Comparison of ENCODE assay signal across 6 worm cellular contexts in genomic region chrIII:7724433-7724832, ce11.
TF ChIP-seq lines count a peak whose summit lies in the region.

No protein-coding gene starts in this region.

TF ChIP-seq in whole organism, L1 larva, 84 proteins besides CTCF, POLR2A, EP300 and RAD21 (continues in another document):
- no peak for TF ChIP-seq aly-2 (tag; optimal IDR thresholded peaks at IDR 0.05; lab: Kevin White, UChicago)
- TF ChIP-seq C34B4.2 (tag; optimal IDR thresholded peaks at IDR 0.05; lab: Kevin White, UChicago): no peak
- no peak for TF ChIP-seq nhr-12 (tag; optimal IDR thresholded peaks at IDR 0.05; lab: Kevin White, UChicago)
- TF ChIP-seq jun-1 (tag; optimal IDR thresholded peaks at IDR 0.05; lab: Kevin White, UChicago): no peak
- no peak for TF ChIP-seq efl-3 (GFP tag; optimal IDR thresholded peaks at IDR 0.05; lab: Kevin White, UChicago)
- no peak for TF ChIP-seq nhr-76 (tag; optimal IDR thresholded peaks at IDR 0.05; lab: Kevin White, UChicago)
- TF ChIP-seq ceh-63 (GFP tag; optimal IDR thresholded peaks at IDR 0.05; lab: Kevin White, UChicago): no peak
- TF ChIP-seq tlp-1 (tag; optimal IDR thresholded peaks at IDR 0.05; lab: Kevin White, UChicago): no peak
- no peak for TF ChIP-seq xbp-1 (tag; optimal IDR thresholded peaks at IDR 0.05; lab: Kevin White, UChicago)
- peak; percentile 23 for TF ChIP-seq blmp-1 (tag; optimal IDR thresholded peaks at IDR 0.05; lab: Kevin White, UChicago)
- TF ChIP-seq zip-4 (GFP tag; optimal IDR thresholded peaks at IDR 0.05; lab: Kevin White, UChicago): peak; percentile 29
- TF ChIP-seq ztf-4 (tag; optimal IDR thresholded peaks at IDR 0.05; lab: Kevin White, UChicago): no peak
- TF ChIP-seq ceh-82 (tag; optimal IDR thresholded peaks at IDR 0.05; lab: Kevin White, UChicago): peak in 1 of 3 experiments; percentile 3
- peak in 1 of 2 experiments; percentile 12 for TF ChIP-seq lsy-2 (tag; optimal IDR thresholded peaks at IDR 0.05; lab: Kevin White, UChicago)
- no peak for TF ChIP-seq vab-15 (tag; optimal IDR thresholded peaks at IDR 0.05; lab: Kevin White, UChicago)
- no peak for TF ChIP-seq sox-4 (tag; optimal IDR thresholded peaks at IDR 0.05; lab: Kevin White, UChicago)

TF ChIP-seq in whole organism, L2 larva, 48 proteins besides CTCF, POLR2A, EP300 and RAD21 (continues in another document):
- TF ChIP-seq blmp-1 (tag; optimal IDR thresholded peaks at IDR 0.05; lab: Kevin White, UChicago; ENCODE audit: insufficient read depth) (no peak), lin-13 (GFP tag; optimal IDR thresholded peaks at IDR 0.05; lab: Kevin White, UChicago) (no peak), aly-2 (tag; optimal IDR thresholded peaks at IDR 0.05; lab: Kevin White, UChicago) (no peak), unc-55 (GFP tag; optimal IDR thresholded peaks at IDR 0.05; lab: Kevin White, UChicago) (peak; percentile 78), C34F6.9 (tag; optimal IDR thresholded peaks at IDR 0.05; lab: Kevin White, UChicago) (no peak), F13H6.1 (tag; optimal IDR thresholded peaks at IDR 0.05; lab: Kevin White, UChicago) (peak; percentile 27), ZK546.5 (tag; optimal IDR thresholded peaks at IDR 0.05; lab: Kevin White, UChicago) (no peak), elt-1 (tag; optimal IDR thresholded peaks at IDR 0.05; lab: Kevin White, UChicago) (no peak), crh-2 (tag; optimal IDR thresholded peaks at IDR 0.05; lab: Kevin White, UChicago) (peak; percentile 24), alr-1 (tag; optimal IDR thresholded peaks at IDR 0.05; lab: Kevin White, UChicago) (no peak), mbf-1 (tag; optimal IDR thresholded peaks at IDR 0.05; lab: Kevin White, UChicago) (no peak), ceh-16 (tag; optimal IDR thresholded peaks at IDR 0.05; lab: Kevin White, UChicago) (no peak), ama-1 (optimal IDR thresholded peaks at IDR 0.05; lab: Kevin White, UChicago) (no peak), nhr-129 (tag; optimal IDR thresholded peaks at IDR 0.05; lab: Kevin White, UChicago) (no peak), skn-1 (tag; optimal IDR thresholded peaks at IDR 0.05; lab: Kevin White, UChicago) (no peak), ztf-4 (tag; optimal IDR thresholded peaks at IDR 0.05; lab: Kevin White, UChicago) (no peak)

TF ChIP-seq in whole organism, L3 larva, 47 proteins besides CTCF, POLR2A, EP300 and RAD21:
- TF ChIP-seq R02D3.7 (tag; optimal IDR thresholded peaks at IDR 0.05; lab: Kevin White, UChicago): no peak
- peak; percentile 11 for TF ChIP-seq nhr-23 (tag; optimal IDR thresholded peaks at IDR 0.05; lab: Kevin White, UChicago)
- TF ChIP-seq egl-5 (tag; optimal IDR thresholded peaks at IDR 0.05; lab: Kevin White, UChicago): peak; percentile 19
- no peak for TF ChIP-seq nhr-77 (tag; optimal IDR thresholded peaks at IDR 0.05; lab: Kevin White, UChicago)
- no peak for TF ChIP-seq snpc-4 (tag; optimal IDR thresholded peaks at IDR 0.05; lab: Kevin White, UChicago)
- TF ChIP-seq elt-1 (tag; optimal IDR thresholded peaks at IDR 0.05; lab: Kevin White, UChicago): peak; percentile 71
- peak; percentile 55 for TF ChIP-seq nfya-1 (tag; optimal IDR thresholded peaks at IDR 0.05; lab: Kevin White, UChicago; ENCODE audit: insufficient read depth)
- peak; percentile 30 for TF ChIP-seq lin-39 (tag; optimal IDR thresholded peaks at IDR 0.05; lab: Kevin White, UChicago)
- no peak for TF ChIP-seq unc-62 (GFP tag; optimal IDR thresholded peaks at IDR 0.05; lab: Kevin White, UChicago)
- TF ChIP-seq mdl-1 (tag; optimal IDR thresholded peaks at IDR 0.05; lab: Kevin White, UChicago): no peak

TF ChIP-seq in whole organism, L4 larva, 104 proteins besides CTCF, POLR2A, EP300 and RAD21 (continues in another document):
- TF ChIP-seq ceh-28 (tag; optimal IDR thresholded peaks at IDR 0.05; lab: Kevin White, UChicago): no peak
- TF ChIP-seq mdt-29 (GFP tag; IDR thresholded peaks at IDR 0.05; lab: Robert Waterston, UW): no peak
- 0 out of 2 replicates have a peak, but pooled peaks have one; percentile 8 for TF ChIP-seq T26A8.4 (GFP tag; IDR thresholded peaks at IDR 0.05; lab: Robert Waterston, UW)
- no peak for TF ChIP-seq unc-39 (tag; optimal IDR thresholded peaks at IDR 0.05; lab: Kevin White, UChicago)
- no peak for TF ChIP-seq fos-1 (tag; optimal IDR thresholded peaks at IDR 0.05; lab: Kevin White, UChicago)
- peak; percentile 36 for TF ChIP-seq mes-2 (tag; optimal IDR thresholded peaks at IDR 0.05; lab: Kevin White, UChicago; ENCODE audit: poor library complexity, severe bottlenecking)
- 0 out of 2 replicates have a peak, but pooled peaks have one; percentile 30 for TF ChIP-seq zfp-3 (GFP tag; conservative IDR thresholded peaks at IDR 0.05; lab: Robert Waterston, UW)
- no peak for TF ChIP-seq nhr-77 (tag; optimal IDR thresholded peaks at IDR 0.05; lab: Kevin White, UChicago)
- TF ChIP-seq spr-1 (tag; optimal IDR thresholded peaks at IDR 0.05; lab: Kevin White, UChicago): no peak
- TF ChIP-seq ceh-32 (tag; optimal IDR thresholded peaks at IDR 0.05; lab: Kevin White, UChicago; ENCODE audit: poor library complexity): peak; percentile 2
- peak; percentile 23 for TF ChIP-seq mep-1 (tag; optimal IDR thresholded peaks at IDR 0.05; lab: Kevin White, UChicago)
- TF ChIP-seq nhr-111 (GFP tag; optimal IDR thresholded peaks at IDR 0.05; lab: Kevin White, UChicago): no peak
- peak; percentile 23 for TF ChIP-seq hlh-11 (tag; optimal IDR thresholded peaks at IDR 0.05; lab: Kevin White, UChicago)
- peak; percentile 52 for TF ChIP-seq ctbp-1 (GFP tag; IDR thresholded peaks at IDR 0.05; lab: Robert Waterston, UW)
- TF ChIP-seq lim-7 (GFP tag; IDR thresholded peaks at IDR 0.05; lab: Robert Waterston, UW): 0 out of 2 replicates have a peak, but pooled peaks have one; percentile 6
- peak in 1 of 2 experiments; percentile 24 for TF ChIP-seq lsy-2 (tag; optimal IDR thresholded peaks at IDR 0.05; lab: Kevin White, UChicago)
- peak; percentile 96 for TF ChIP-seq aha-1 (tag; lab: Kevin White, UChicago)

TF ChIP-seq in whole organism, late embryonic, 69 proteins besides CTCF, POLR2A, EP300 and RAD21:
- TF ChIP-seq unc-42 (tag; optimal IDR thresholded peaks at IDR 0.05; lab: Kevin White, UChicago) (peak; percentile 25), ceh-19 (GFP tag; optimal IDR thresholded peaks at IDR 0.05; lab: Kevin White, UChicago) (peak; percentile 31), hlh-13 (GFP tag; optimal IDR thresholded peaks at IDR 0.05; lab: Kevin White, UChicago) (no peak), ceh-34 (tag; optimal IDR thresholded peaks at IDR 0.05; lab: Kevin White, UChicago) (peak; percentile 50), mec-3 (tag; optimal IDR thresholded peaks at IDR 0.05; lab: Kevin White, UChicago; ENCODE audit: borderline replicate concordance) (no peak)

TF ChIP-seq in whole organism, young adult, 124 proteins besides CTCF, POLR2A, EP300 and RAD21:
- TF ChIP-seq somi-1 (GFP tag; optimal IDR thresholded peaks at IDR 0.05; lab: Kevin White, UChicago) (peak; percentile 10), K12H6.12 (tag; optimal IDR thresholded peaks at IDR 0.05; lab: Kevin White, UChicago) (peak; percentile 58), tbp1 (GFP tag; optimal IDR thresholded peaks at IDR 0.05; lab: Kevin White, UChicago) (no peak), nhr-179 (tag; optimal IDR thresholded peaks at IDR 0.05; lab: Kevin White, UChicago) (no peak), cebp-1 (GFP tag; IDR thresholded peaks at IDR 0.05; lab: Robert Waterston, UW) (peak; percentile 36; the same call in 1 of the 2 replicates), cebp-1 (tag; optimal IDR thresholded peaks at IDR 0.05; lab: Kevin White, UChicago) (peak; percentile 93)
